Fruit fly (Drosophila melanogaster): Measurements from ENCODE around the gene Chrac-14.

Chrac-14 gene

DNA sequence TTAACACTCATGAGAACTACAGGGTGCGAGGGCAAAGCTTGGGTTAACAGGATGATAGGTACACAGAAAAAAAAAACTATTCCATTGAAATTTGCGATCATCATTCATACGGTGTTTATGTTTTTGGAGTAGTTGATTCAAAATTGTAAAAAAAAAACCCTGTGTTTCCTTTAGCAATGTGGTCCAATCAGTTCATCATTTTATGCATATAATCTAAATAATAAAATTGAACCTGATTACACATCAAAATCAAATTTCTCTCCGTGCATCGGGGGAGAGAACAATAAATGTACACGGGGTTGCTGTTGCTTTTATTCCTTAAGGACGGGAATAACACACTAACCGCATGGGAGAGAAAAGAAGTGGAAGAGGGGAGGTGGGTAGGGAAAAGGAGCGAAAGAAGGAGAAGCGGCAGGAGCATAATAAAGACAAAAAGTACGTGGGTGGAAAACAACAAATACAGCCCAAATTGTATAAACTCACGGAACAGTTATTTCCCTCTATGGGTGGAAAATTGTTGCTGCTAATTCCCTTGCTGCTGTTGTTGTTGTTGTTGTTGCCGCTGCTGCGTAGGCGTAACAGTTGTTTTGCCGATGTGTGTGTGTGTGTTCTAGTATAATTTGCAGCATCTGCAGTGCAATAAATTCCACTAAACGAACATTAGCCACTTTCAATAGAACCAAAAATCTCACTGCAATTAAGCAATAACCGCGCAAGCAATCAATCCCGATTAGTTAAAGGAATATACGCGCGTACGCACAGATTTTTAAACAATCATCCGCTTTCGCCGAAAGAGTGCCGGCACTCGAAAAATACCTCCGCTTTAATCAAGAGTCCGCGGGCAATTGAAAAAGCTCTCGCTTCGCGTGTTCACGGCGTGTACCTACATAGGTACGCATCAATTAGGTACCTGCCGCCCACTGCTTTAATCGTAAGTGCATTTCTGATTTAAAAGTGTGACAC, 26.2 kb downstream of the Chrac-14 start, which contains the start of gene Agpat2:
Gene Agpat2, minus strand, starts transcription at position 851 of the 963 bp plus-strand sequence.
- TF ChIP-seq Sin3A (optimal IDR thresholded peaks at IDR 0.05) (no peak), ttk (optimal IDR thresholded peaks at IDR 0.05) (no peak), h (optimal IDR thresholded peaks at IDR 0.05) (no peak), psq (optimal IDR thresholded peaks at IDR 0.05) (no peak)

DNA sequence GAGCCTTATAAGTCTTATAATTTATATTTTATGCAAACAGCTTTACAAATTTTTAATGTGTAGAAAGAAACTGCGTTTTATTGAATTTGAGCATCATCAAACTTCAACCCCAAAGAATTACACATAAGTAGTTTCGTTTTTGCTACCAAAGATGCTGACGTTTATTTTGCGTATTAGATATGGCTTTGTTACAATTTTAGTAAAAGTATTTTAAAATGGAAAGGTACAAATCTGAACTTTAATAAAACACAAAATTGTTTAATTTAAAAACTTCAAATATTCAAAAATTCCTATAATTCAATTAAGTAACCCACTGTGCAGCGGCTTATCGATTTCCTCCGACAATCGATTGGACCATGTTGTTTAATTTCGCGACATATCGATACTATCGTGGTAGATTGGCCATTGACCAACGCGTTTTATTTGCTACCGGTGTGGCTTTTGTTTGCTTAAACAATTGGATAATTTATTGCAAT, 26.9 kb downstream of the Chrac-14 start, which contains the start of gene prg:
Gene prg, plus strand, starts transcription at position 382 of the 476 bp plus-strand sequence.
- no peak for TF ChIP-seq insv (optimal IDR thresholded peaks at IDR 0.05)
- TF ChIP-seq h (optimal IDR thresholded peaks at IDR 0.05): no peak

DNA sequence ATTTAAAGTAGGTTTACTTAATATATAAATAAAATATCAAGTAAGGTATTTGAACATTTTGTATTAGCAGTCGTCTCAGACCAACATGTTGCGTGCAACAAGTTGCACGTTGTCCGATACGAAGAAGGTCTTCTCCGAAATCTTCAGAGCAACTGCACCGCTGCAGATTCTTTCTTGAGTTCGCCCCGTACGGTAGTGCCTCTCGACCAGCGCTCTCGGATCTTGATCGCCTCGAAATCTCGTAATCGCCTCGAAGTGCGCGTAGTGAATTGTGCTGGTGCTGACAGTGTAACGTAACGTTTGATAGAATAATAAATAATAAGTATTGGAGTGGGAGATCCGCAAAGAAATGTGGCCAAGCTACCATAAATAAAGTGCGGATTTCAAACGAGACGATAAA, 29.4 kb downstream of the Chrac-14 start, which contains the start of gene dachs:
Gene dachs, plus strand, starts transcription at position 175 of the 400 bp plus-strand sequence.
- TF ChIP-seq psq (optimal IDR thresholded peaks at IDR 0.05) (no peak), h (optimal IDR thresholded peaks at IDR 0.05) (no peak), insv (optimal IDR thresholded peaks at IDR 0.05) (no peak), Sin3A (optimal IDR thresholded peaks at IDR 0.05) (no peak), Myc (optimal IDR thresholded peaks at IDR 0.05) (no peak), ttk (optimal IDR thresholded peaks at IDR 0.05) (no peak)

DNA sequence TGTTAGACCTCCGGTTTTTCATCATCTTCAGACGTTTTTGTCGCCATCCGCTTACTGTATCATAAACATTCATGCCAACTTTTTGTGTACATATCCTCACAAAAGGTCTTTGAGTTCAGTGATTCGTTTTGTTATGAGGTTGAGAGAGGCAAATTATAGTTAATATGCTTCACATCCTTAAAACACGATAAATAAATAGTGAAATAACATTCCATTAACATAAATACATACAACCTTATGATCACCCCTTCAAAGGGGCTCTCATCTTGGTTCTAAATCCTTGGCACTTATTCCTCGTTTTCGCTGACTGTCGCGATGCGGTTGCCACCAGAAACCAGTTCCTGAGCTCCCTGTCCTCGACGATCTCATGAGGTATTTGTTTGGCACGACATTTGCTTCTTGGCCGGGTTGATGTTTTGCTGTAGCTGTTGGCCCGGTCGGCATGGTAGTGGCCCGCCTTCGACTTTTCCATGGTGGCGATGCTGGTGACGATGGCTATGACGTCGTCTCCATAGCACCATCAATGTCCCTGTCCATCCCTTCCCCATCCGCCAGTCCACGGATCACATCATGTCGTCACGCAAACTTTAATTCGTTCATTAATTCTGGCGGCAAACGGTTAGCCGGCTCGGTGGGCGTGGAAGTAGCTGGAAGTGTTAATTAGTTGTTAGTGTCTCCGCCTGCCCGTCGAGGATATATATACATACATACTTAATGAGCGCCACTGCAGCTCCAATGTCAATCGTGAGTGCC, 31.9 kb downstream of the Chrac-14 start:
- no peak for TF ChIP-seq ttk (optimal IDR thresholded peaks at IDR 0.05)
- TF ChIP-seq h (optimal IDR thresholded peaks at IDR 0.05): no peak
- TF ChIP-seq Sin3A (optimal IDR thresholded peaks at IDR 0.05): no peak
- no peak for TF ChIP-seq insv (optimal IDR thresholded peaks at IDR 0.05)
- no peak for TF ChIP-seq psq (optimal IDR thresholded peaks at IDR 0.05)
- no peak for TF ChIP-seq Myc (optimal IDR thresholded peaks at IDR 0.05)

DNA sequence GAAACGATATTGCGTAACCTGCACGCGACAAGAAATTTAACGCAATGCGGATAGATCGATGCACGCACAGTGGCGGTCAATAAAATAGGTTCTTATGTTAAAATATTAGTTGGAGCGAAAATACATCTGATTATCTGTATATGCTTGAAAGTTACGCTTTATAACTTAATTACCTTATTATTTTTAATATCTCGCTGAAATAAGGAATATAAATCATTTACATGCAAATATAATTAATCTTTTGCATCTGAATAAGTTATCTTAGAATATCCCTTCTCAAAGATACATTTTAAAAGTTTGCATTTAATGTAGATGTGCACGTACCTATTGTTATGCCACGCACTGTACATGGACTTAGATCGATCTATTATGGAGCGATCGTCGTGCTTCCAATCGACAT, 34.5 kb downstream of the Chrac-14 start:
- no peak for TF ChIP-seq insv (optimal IDR thresholded peaks at IDR 0.05)
- no peak for TF ChIP-seq h (optimal IDR thresholded peaks at IDR 0.05)
- TF ChIP-seq Sin3A (optimal IDR thresholded peaks at IDR 0.05): no peak
- no peak for TF ChIP-seq psq (optimal IDR thresholded peaks at IDR 0.05)
- TF ChIP-seq ttk (optimal IDR thresholded peaks at IDR 0.05): no peak
- TF ChIP-seq Myc (optimal IDR thresholded peaks at IDR 0.05): no peak

DNA sequence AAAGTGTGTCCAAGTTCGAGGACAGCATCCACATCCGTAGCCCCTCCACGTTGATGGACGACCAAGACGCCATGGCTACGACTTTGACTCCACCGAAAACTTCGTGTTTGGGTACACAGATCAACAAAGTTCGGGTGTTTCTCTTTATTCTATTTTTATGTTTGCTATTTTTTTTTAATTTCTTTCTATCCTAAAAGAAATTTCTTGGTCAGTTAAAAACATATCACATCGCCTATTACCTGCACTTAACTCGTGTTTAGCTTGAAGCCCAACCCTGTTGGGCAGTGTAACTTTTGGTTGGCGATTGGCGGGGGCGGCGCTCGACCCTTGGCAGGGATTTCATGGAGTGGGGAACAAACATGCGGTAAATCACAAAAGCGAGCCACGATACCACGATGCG, 36.2 kb downstream of the Chrac-14 start:
- TF ChIP-seq ttk (optimal IDR thresholded peaks at IDR 0.05): no peak
- TF ChIP-seq h (optimal IDR thresholded peaks at IDR 0.05): no peak
- no peak for TF ChIP-seq psq (optimal IDR thresholded peaks at IDR 0.05)
- TF ChIP-seq Myc (optimal IDR thresholded peaks at IDR 0.05): no peak
- TF ChIP-seq insv (optimal IDR thresholded peaks at IDR 0.05): no peak
- TF ChIP-seq Sin3A (optimal IDR thresholded peaks at IDR 0.05): no peak

DNA sequence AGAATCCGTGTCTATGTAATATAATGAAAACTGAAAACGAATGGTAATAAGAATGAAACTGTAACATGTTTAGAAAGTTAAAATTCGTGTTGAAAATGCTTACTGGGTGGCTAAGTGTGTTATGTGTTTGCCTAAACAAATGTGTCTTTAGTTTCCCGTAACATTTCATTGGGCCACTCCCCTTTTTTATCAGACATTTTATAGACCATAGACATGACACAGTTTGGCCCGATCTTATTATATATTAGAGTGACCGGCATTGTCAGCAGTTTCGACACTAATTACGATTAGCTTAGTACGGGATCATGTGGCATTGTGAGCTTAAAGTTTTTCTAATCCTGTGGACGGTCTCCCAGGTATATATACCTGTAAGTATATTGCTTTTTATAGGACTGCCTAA, 39.8 kb downstream of the Chrac-14 start, which contains the start of gene CheA29a:
Gene CheA29a, plus strand, starts transcription at position 301 of the 400 bp plus-strand sequence.
- TF ChIP-seq Myc (optimal IDR thresholded peaks at IDR 0.05): no peak
- no peak for TF ChIP-seq psq (optimal IDR thresholded peaks at IDR 0.05)
- TF ChIP-seq h (optimal IDR thresholded peaks at IDR 0.05): no peak
- no peak for TF ChIP-seq insv (optimal IDR thresholded peaks at IDR 0.05)
- no peak for TF ChIP-seq Sin3A (optimal IDR thresholded peaks at IDR 0.05)
- no peak for TF ChIP-seq ttk (optimal IDR thresholded peaks at IDR 0.05)

DNA sequence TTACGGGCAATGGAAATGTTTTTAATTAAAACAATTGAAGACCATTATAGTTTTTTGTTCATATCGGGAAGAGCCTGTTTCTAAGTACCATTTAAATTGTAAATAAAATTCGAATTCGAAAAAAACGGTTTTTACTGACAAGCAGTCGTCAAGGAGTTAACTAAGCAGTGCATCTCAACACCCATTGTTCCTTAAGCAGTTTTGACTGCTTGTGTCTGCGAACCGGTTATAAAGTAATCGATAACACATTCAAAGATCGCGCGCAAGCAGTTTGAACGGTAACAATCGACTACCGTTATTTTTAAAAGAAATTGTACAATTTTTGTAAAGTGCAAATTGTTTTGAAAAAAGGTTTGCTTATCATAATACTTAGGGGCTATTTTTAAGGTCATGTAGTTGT, 40.8 kb downstream of the Chrac-14 start:
- TF ChIP-seq Sin3A (optimal IDR thresholded peaks at IDR 0.05) (no peak), ttk (optimal IDR thresholded peaks at IDR 0.05) (no peak), Myc (optimal IDR thresholded peaks at IDR 0.05) (no peak), h (optimal IDR thresholded peaks at IDR 0.05) (no peak), insv (optimal IDR thresholded peaks at IDR 0.05) (no peak), psq (optimal IDR thresholded peaks at IDR 0.05) (no peak)

DNA sequence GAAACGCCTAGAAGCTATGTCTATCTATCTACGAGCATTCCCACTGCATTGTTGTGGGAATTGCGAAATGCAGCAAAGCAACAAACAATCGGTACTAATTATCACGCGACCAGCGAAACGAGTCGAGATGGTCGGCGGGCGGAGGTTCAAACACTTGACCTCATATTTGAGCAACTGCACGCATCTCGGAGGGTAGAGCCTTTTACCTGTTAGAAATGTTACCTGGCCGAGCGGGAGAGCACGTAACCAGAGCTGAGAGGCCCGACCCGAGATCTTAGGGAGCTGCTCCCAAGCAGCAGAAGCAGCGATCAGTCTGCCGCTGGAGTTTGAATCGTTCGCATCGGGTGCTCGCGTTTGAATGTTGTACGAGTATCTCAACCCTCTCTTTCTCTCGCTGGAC, 41.2 kb downstream of the Chrac-14 start:
- TF ChIP-seq psq (optimal IDR thresholded peaks at IDR 0.05) (no peak), ttk (optimal IDR thresholded peaks at IDR 0.05) (no peak), insv (optimal IDR thresholded peaks at IDR 0.05) (no peak), h (optimal IDR thresholded peaks at IDR 0.05) (no peak), Myc (optimal IDR thresholded peaks at IDR 0.05) (no peak), Sin3A (optimal IDR thresholded peaks at IDR 0.05) (no peak)

DNA sequence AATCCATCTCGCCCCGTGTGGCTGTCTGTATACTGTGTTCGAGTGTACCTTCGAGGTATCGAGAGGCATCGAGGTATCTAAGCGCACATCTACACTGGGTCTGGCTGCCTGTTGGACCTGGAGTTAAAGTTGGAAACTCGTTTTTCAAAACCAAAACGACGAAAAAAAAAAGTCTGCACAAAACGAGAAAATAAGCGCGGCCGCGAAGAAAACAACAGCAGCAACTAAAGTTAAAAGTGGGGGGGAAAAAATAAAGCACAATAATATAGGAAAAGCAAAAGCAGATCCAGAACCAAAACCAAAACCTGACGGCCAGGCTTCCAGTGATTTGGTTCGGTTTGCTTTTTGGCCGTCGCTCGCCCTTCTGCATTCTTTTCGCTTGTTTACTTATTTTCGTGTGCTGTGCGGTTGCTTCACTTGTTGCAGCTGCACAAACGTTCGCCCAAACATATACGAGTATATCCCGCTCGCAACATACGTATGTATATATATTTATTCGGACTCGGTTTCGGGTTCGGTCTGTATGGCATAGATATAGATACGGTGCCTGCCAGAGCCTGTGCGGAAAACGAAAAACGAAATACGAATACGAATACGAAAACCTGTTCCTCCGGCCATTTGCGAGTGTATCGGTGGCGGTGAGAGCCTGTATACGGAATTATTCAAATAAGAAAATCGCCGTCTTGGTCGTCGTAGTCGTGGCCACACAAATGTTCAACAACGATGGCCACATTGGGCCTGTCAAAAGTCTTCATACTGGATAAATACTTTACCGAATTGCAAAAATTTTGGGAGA, 41.9 kb downstream of the Chrac-14 start:
- no peak for TF ChIP-seq insv (optimal IDR thresholded peaks at IDR 0.05)
- TF ChIP-seq Myc (optimal IDR thresholded peaks at IDR 0.05): no peak
- TF ChIP-seq Sin3A (optimal IDR thresholded peaks at IDR 0.05): no peak
- no peak for TF ChIP-seq psq (optimal IDR thresholded peaks at IDR 0.05)
- TF ChIP-seq ttk (optimal IDR thresholded peaks at IDR 0.05): no peak
- TF ChIP-seq h (optimal IDR thresholded peaks at IDR 0.05): no peak

DNA sequence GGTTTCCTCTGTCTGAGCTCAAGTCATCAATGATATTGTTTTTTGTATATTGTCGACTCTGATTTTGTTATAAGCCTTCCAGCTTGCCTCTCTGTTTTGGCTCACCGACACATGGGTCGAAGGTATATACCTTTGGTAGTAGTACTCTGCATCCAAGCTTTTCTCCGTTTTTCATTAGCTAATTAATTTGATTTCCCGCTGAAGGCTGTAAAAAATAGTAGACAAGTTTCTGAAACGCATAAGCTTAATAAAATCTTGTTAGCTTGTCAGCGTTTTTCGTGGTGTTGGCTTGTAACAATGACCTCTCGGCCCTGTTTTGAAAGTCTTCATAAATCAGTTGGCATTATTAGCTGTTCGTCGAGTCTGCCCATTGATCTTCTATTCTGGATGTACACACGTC, 43.6 kb downstream of the Chrac-14 start:
- TF ChIP-seq h (optimal IDR thresholded peaks at IDR 0.05) (no peak), insv (optimal IDR thresholded peaks at IDR 0.05) (no peak), Myc (optimal IDR thresholded peaks at IDR 0.05) (no peak), Sin3A (optimal IDR thresholded peaks at IDR 0.05) (no peak), ttk (optimal IDR thresholded peaks at IDR 0.05) (no peak), psq (optimal IDR thresholded peaks at IDR 0.05) (no peak)

Data from Kc167 (cell line).